Worm (Caenorhabditis elegans): ENCODE data around the gene K02H11.9.

The K02H11.9 gene

DNA sequence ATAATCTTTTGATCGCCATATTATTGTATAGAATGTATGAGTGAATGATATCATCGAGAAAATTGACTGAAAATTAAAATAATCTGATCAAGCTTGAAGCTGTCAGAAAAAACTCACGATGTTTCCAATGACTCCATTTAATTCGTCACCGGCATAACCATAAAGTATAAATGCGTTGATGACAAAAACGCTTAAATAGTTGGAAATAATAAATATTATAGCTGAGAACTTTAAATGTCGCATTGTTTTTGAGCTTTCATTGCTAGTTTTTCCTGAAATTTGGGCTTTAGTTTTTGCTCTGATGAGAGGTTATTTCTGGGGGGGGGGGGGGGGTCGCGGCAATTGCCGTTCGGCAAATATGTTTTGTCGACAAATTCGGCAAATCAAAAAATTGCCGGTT, 14.3 kb upstream of the K02H11.9 start:
- no peak for TF ChIP-seq tbx-11 (GFP tag; IDR thresholded peaks at IDR 0.05)
- TF ChIP-seq tbx-37 (GFP tag; conservative IDR thresholded peaks at IDR 0.05), result no peak
- no peak for TF ChIP-seq ceh-13 (GFP tag; optimal IDR thresholded peaks at IDR 0.05)
- no peak for TF ChIP-seq tra-4 (tag; optimal IDR thresholded peaks at IDR 0.05)
- TF ChIP-seq ets-7 (tag; optimal IDR thresholded peaks at IDR 0.05), result no peak
- TF ChIP-seq scrt-1 (GFP tag; IDR thresholded peaks at IDR 0.05), result no peak
- TF ChIP-seq aly-1 (tag; optimal IDR thresholded peaks at IDR 0.05), result no peak

DNA sequence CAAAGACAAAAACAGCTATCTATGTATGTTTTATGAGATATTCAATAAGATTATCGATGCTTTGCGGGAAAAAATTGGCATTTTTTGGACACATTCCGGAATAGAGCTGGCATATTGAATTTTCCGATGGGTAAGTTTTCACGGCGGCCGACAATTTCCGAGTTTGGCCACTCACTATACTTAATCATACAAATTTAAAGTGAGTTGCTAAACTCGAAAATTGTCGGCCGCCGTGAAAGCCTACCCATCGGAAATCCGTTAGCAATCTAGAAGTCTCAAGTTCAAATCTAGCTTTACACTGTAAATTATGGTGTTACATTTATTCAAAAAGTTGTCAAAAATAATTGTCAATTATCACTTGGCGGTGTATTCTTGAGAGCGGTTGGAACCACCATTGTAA, 13.8 kb upstream of the K02H11.9 start:
- TF ChIP-seq pes-1 (GFP tag; IDR thresholded peaks at IDR 0.05), result no peak
- TF ChIP-seq ceh-13 (GFP tag; optimal IDR thresholded peaks at IDR 0.05), result no peak
- TF ChIP-seq tbx-37 (GFP tag; conservative IDR thresholded peaks at IDR 0.05), result no peak
- TF ChIP-seq tbx-11 (GFP tag; IDR thresholded peaks at IDR 0.05), result no peak
- no peak for TF ChIP-seq ceh-36 (tag; optimal IDR thresholded peaks at IDR 0.05)
- no peak for TF ChIP-seq aly-1 (tag; optimal IDR thresholded peaks at IDR 0.05)
- TF ChIP-seq ets-7 (tag; optimal IDR thresholded peaks at IDR 0.05), result no peak
- TF ChIP-seq B0310.2 (tag; optimal IDR thresholded peaks at IDR 0.05), result no peak
- TF ChIP-seq scrt-1 (GFP tag; IDR thresholded peaks at IDR 0.05), result no peak
- TF ChIP-seq hmbx-1 (tag; optimal IDR thresholded peaks at IDR 0.05), result no peak
- TF ChIP-seq tra-4 (tag; optimal IDR thresholded peaks at IDR 0.05), result no peak
- TF ChIP-seq hnd-1 (tag; optimal IDR thresholded peaks at IDR 0.05), result no peak
- no peak for TF ChIP-seq F13C5.2 (tag; optimal IDR thresholded peaks at IDR 0.05)

DNA sequence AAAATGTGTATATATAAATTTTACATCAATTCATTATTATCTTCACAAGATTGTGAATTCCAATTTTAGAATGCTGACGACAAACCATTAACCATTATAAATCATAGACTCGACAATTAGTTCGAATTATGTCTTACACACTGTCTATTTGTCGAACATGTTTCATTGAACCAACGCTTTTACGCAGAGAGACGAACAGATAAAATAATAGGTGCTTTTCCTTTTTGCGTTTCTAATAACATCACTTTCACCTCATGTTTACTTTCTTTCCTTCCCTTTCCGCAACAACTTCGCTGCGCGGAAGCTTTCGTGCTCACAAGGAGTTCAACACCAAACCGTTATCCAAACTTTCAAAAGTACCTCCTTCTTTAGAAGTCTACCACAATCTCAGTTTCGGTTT, 11.0 kb upstream of the K02H11.9 start, which contains the start of gene F52F10.2:
Gene F52F10.2 (plus strand): TSS at position 301 of the 400 bp plus-strand sequence.
- no peak for TF ChIP-seq tra-4 (tag; optimal IDR thresholded peaks at IDR 0.05)
- TF ChIP-seq hnd-1 (tag; optimal IDR thresholded peaks at IDR 0.05), result no peak
- TF ChIP-seq ama-1 (optimal IDR thresholded peaks at IDR 0.05), result no peak
- no peak for TF ChIP-seq hmbx-1 (tag; optimal IDR thresholded peaks at IDR 0.05)
- TF ChIP-seq hmg-4 (GFP tag; optimal IDR thresholded peaks at IDR 0.05), result no peak
- no peak for TF ChIP-seq pes-1 (GFP tag; IDR thresholded peaks at IDR 0.05)
- TF ChIP-seq aly-1 (tag; optimal IDR thresholded peaks at IDR 0.05), result no peak
- TF ChIP-seq ceh-36 (tag; optimal IDR thresholded peaks at IDR 0.05), result no peak
- TF ChIP-seq tbx-11 (GFP tag; IDR thresholded peaks at IDR 0.05), result no peak
- no peak for TF ChIP-seq flt-1 (GFP tag; IDR thresholded peaks at IDR 0.05)
- no peak for TF ChIP-seq tbx-37 (GFP tag; conservative IDR thresholded peaks at IDR 0.05)
- TF ChIP-seq F13C5.2 (tag; optimal IDR thresholded peaks at IDR 0.05), result no peak
- no peak for TF ChIP-seq ceh-13 (GFP tag; optimal IDR thresholded peaks at IDR 0.05)

- TF ChIP-seq flt-1 (GFP tag; IDR thresholded peaks at IDR 0.05) (no peak), ama-1 (optimal IDR thresholded peaks at IDR 0.05) (no peak), ceh-13 (GFP tag; optimal IDR thresholded peaks at IDR 0.05) (no peak), tbx-11 (GFP tag; IDR thresholded peaks at IDR 0.05) (no peak), tra-4 (tag; optimal IDR thresholded peaks at IDR 0.05) (no peak), scrt-1 (GFP tag; IDR thresholded peaks at IDR 0.05) (no peak), ets-7 (tag; optimal IDR thresholded peaks at IDR 0.05) (no peak), tbx-37 (GFP tag; conservative IDR thresholded peaks at IDR 0.05) (no peak), hnd-1 (tag; optimal IDR thresholded peaks at IDR 0.05) (no peak), hmg-4 (GFP tag; optimal IDR thresholded peaks at IDR 0.05) (no peak), B0310.2 (tag; optimal IDR thresholded peaks at IDR 0.05) (no peak), pes-1 (GFP tag; IDR thresholded peaks at IDR 0.05) (no peak), sea-1 (GFP tag; conservative IDR thresholded peaks at IDR 0.05) (no peak), F13C5.2 (tag; optimal IDR thresholded peaks at IDR 0.05) (no peak)
Observed at ce11 chrV:1545694-1546093, 8.8 kb upstream of the K02H11.9 start, which contains the start of gene oac-32. TSS of gene oac-32 (minus strand) at chrV:1545783.

- TF ChIP-seq hmbx-1 (tag; optimal IDR thresholded peaks at IDR 0.05), result no peak
- no peak for TF ChIP-seq ets-7 (tag; optimal IDR thresholded peaks at IDR 0.05)
- no peak for TF ChIP-seq ceh-36 (tag; optimal IDR thresholded peaks at IDR 0.05)
- TF ChIP-seq B0310.2 (tag; optimal IDR thresholded peaks at IDR 0.05), result no peak
- TF ChIP-seq tbx-37 (GFP tag; conservative IDR thresholded peaks at IDR 0.05), result no peak
- no peak for TF ChIP-seq hnd-1 (tag; optimal IDR thresholded peaks at IDR 0.05)
- no peak for TF ChIP-seq F13C5.2 (tag; optimal IDR thresholded peaks at IDR 0.05)
- no peak for TF ChIP-seq ceh-13 (GFP tag; optimal IDR thresholded peaks at IDR 0.05)
- no peak for TF ChIP-seq flt-1 (GFP tag; IDR thresholded peaks at IDR 0.05)
- no peak for TF ChIP-seq pes-1 (GFP tag; IDR thresholded peaks at IDR 0.05)
- no peak for TF ChIP-seq tbx-11 (GFP tag; IDR thresholded peaks at IDR 0.05)
- TF ChIP-seq scrt-1 (GFP tag; IDR thresholded peaks at IDR 0.05), result no peak
- TF ChIP-seq aly-1 (tag; optimal IDR thresholded peaks at IDR 0.05), result no peak
- TF ChIP-seq tra-4 (tag; optimal IDR thresholded peaks at IDR 0.05), result no peak
- TF ChIP-seq sea-1 (GFP tag; conservative IDR thresholded peaks at IDR 0.05), result no peak
- no peak for TF ChIP-seq ama-1 (optimal IDR thresholded peaks at IDR 0.05)
Observed at ce11 chrV:1541786-1542185, 4.9 kb upstream of the K02H11.9 start, which contains the start of gene oac-31. TSS of gene oac-31 (minus strand) at chrV:1541886.

- TF ChIP-seq tra-4 (tag; optimal IDR thresholded peaks at IDR 0.05), result no peak
- TF ChIP-seq tbx-37 (GFP tag; conservative IDR thresholded peaks at IDR 0.05), result no peak
- TF ChIP-seq aly-1 (tag; optimal IDR thresholded peaks at IDR 0.05), result no peak
- TF ChIP-seq tbx-11 (GFP tag; IDR thresholded peaks at IDR 0.05), result no peak
- TF ChIP-seq hmg-4 (GFP tag; optimal IDR thresholded peaks at IDR 0.05), result no peak
- TF ChIP-seq ama-1 (optimal IDR thresholded peaks at IDR 0.05), result no peak
- no peak for TF ChIP-seq ceh-36 (tag; optimal IDR thresholded peaks at IDR 0.05)
- TF ChIP-seq scrt-1 (GFP tag; IDR thresholded peaks at IDR 0.05), result no peak
- TF ChIP-seq pes-1 (GFP tag; IDR thresholded peaks at IDR 0.05), result no peak
- TF ChIP-seq sea-1 (GFP tag; conservative IDR thresholded peaks at IDR 0.05), result no peak
- TF ChIP-seq ceh-13 (GFP tag; optimal IDR thresholded peaks at IDR 0.05), result no peak
- no peak for TF ChIP-seq flt-1 (GFP tag; IDR thresholded peaks at IDR 0.05)
- no peak for TF ChIP-seq ets-7 (tag; optimal IDR thresholded peaks at IDR 0.05)
- no peak for TF ChIP-seq B0310.2 (tag; optimal IDR thresholded peaks at IDR 0.05)
- TF ChIP-seq F13C5.2 (tag; optimal IDR thresholded peaks at IDR 0.05), result no peak
- TF ChIP-seq hmbx-1 (tag; optimal IDR thresholded peaks at IDR 0.05), result no peak
- TF ChIP-seq hnd-1 (tag; optimal IDR thresholded peaks at IDR 0.05), result no peak
Observed at ce11 chrV:1540249-1540648, 3.4 kb upstream of the K02H11.9 start.

DNA sequence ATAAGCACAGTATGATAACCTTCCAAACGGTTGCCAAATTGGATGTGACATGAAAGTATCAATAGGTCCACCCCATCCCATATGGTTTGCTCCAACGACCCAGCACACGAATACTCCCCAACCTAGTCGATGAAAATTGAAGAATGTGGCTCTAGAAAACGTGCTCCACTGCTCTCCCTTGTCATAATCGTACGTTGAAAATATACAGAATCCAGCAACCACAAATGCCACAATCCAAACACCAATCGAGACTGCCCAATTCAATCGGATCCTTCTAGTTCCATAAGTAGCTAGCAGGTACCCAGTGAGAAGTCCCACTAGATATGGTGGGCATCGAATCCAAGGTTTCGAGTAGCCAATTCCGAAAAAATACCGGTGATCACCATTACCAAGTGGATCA, 2.0 kb upstream of the K02H11.9 start:
- TF ChIP-seq F13C5.2 (tag; optimal IDR thresholded peaks at IDR 0.05), result no peak
- TF ChIP-seq B0310.2 (tag; optimal IDR thresholded peaks at IDR 0.05), result no peak
- no peak for TF ChIP-seq tbx-11 (GFP tag; IDR thresholded peaks at IDR 0.05)
- TF ChIP-seq hmg-4 (GFP tag; optimal IDR thresholded peaks at IDR 0.05), result no peak
- no peak for TF ChIP-seq ets-7 (tag; optimal IDR thresholded peaks at IDR 0.05)
- TF ChIP-seq ceh-36 (tag; optimal IDR thresholded peaks at IDR 0.05), result no peak
- TF ChIP-seq hmbx-1 (tag; optimal IDR thresholded peaks at IDR 0.05), result no peak
- no peak for TF ChIP-seq hnd-1 (tag; optimal IDR thresholded peaks at IDR 0.05)
- no peak for TF ChIP-seq tbx-37 (GFP tag; conservative IDR thresholded peaks at IDR 0.05)
- TF ChIP-seq aly-1 (tag; optimal IDR thresholded peaks at IDR 0.05), result no peak
- TF ChIP-seq sea-1 (GFP tag; conservative IDR thresholded peaks at IDR 0.05), result no peak
- no peak for TF ChIP-seq tra-4 (tag; optimal IDR thresholded peaks at IDR 0.05)
- TF ChIP-seq scrt-1 (GFP tag; IDR thresholded peaks at IDR 0.05), result no peak
- TF ChIP-seq ama-1 (optimal IDR thresholded peaks at IDR 0.05), result no peak
- no peak for TF ChIP-seq ceh-13 (GFP tag; optimal IDR thresholded peaks at IDR 0.05)
